Fruit fly (Drosophila melanogaster): ENCODE measurements around the gene CG5177.

CG5177 gene

DNA sequence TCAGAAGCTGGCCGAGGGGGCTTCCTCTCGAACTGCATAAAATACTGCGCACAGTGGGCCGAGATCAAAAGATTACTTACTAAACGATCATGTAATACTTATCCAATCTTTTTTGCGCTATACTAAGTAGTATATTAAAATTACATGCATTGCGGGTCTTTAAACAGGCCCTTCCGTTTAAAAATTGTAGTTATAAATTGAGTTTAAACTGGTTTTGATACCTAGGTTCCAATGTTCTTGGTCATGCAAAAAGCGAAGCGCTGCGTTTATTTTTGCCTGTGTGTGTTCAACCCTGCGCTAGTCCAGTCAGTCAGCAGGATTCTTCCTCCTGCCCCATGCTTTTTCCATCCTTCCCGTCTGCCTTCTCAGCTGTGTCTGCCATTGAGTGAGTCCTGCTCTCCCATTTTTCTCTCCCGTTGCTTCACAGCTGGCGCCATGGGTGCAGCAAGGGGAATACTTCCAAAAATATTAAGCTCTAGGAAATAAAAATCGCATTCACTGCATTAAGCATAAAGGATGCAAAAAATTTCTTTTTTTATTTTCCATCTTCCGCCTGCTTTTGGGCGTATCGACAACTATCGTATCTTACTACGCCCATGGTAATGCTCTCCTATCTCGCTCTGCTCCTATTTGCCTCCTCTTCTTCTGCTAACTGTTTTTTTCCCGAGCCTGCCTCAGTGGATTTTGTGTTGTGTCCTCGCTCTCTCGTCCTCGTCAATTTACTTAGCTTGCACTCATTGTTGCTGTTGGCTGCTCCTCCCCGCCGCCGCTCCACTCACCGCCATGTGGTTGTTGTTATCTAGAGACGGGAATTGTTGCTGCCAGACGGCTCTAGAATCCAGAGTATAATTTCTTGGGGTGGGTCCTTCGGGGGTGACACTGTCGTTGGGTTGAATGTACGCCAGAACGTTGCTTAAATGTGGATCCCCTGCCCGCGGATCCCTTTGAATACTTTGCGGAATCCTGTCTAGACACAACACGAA is 15.6 kb downstream of the CG5177 start (continued):
- TF ChIP-seq Abd-B (GFP tag; optimal IDR thresholded peaks at IDR 0.05) (peak; percentile 9), D19B (GFP tag; optimal IDR thresholded peaks at IDR 0.05) (peak; percentile 54), zfh1 (GFP tag; IDR thresholded peaks at IDR 0.05) (peak; percentile 60; the same call in 2 of the 3 replicates), chm (GFP tag; IDR thresholded peaks at IDR 0.05) (peak; percentile 81), Hsf (GFP tag; optimal IDR thresholded peaks at IDR 0.05) (peak; percentile 63), row (GFP tag; IDR thresholded peaks at IDR 0.05) (peak; percentile 85), toy (GFP tag; IDR thresholded peaks at IDR 0.05) (peak; percentile 24; the same call in 1 of the 2 replicates), esg (GFP tag; conservative IDR thresholded peaks at IDR 0.05) (peak; percentile 55; the same call in 1 of the 2 replicates), CrebB (tag; optimal IDR thresholded peaks at IDR 0.05) (peak; percentile 47), CG3163 (GFP tag; optimal IDR thresholded peaks at IDR 0.05) (peak; percentile 43), CG31388 (GFP tag; optimal IDR thresholded peaks at IDR 0.05) (no peak), E2f1 (GFP tag; IDR thresholded peaks at IDR 0.05) (peak; percentile 58), CG3995 (GFP tag; optimal IDR thresholded peaks at IDR 0.05) (peak; percentile 12), CG10209 (GFP tag; optimal IDR thresholded peaks at IDR 0.05) (peak; percentile 52), Six4 (GFP tag; optimal IDR thresholded peaks at IDR 0.05) (peak; percentile 41), zf30C (GFP tag; optimal IDR thresholded peaks at IDR 0.05) (no peak), mld (GFP tag; IDR thresholded peaks at IDR 0.05; ENCODE audit: partially characterized antibody) (no peak), CG34422 (GFP tag; IDR thresholded peaks at IDR 0.05) (peak; percentile 52; the same call in 2 of the 3 replicates), al (GFP tag; IDR thresholded peaks at IDR 0.05) (peak; percentile 67), CG1792 (GFP tag; optimal IDR thresholded peaks at IDR 0.05) (peak; percentile 72), CG13296 (GFP tag; optimal IDR thresholded peaks at IDR 0.05) (peak; percentile 29), Mad (GFP tag; optimal IDR thresholded peaks at IDR 0.05) (no peak), Gsc (GFP tag; IDR thresholded peaks at IDR 0.05) (peak; percentile 33; the same call in 1 of the 2 replicates), Ada2b (GFP tag; IDR thresholded peaks at IDR 0.05) (peak; percentile 70), BtbVII (GFP tag; optimal IDR thresholded peaks at IDR 0.05) (peak; percentile 32), lbe (GFP tag; optimal IDR thresholded peaks at IDR 0.05) (peak; percentile 80), psq (GFP tag; optimal IDR thresholded peaks at IDR 0.05) (no peak), wor (GFP tag; IDR thresholded peaks at IDR 0.05) (no peak), CG32532 (GFP tag; IDR thresholded peaks at IDR 0.05) (peak; percentile 87), CG32772 (GFP tag; IDR thresholded peaks at IDR 0.05) (peak; percentile 57), Nf-YA (GFP tag; IDR thresholded peaks at IDR 0.05) (peak; percentile 60), Dek (tag; optimal IDR thresholded peaks at IDR 0.05) (peak; percentile 68), CG7271 (tag; optimal IDR thresholded peaks at IDR 0.05) (no peak), MTF-1 (GFP tag; optimal IDR thresholded peaks at IDR 0.05; ENCODE audit: borderline replicate concordance) (no peak), Hmr (GFP tag; optimal IDR thresholded peaks at IDR 0.05) (peak; percentile 91), CG10267 (tag; optimal IDR thresholded peaks at IDR 0.05) (peak; percentile 15), btn (GFP tag; optimal IDR thresholded peaks at IDR 0.05) (peak; percentile 7), kni (GFP tag; optimal IDR thresholded peaks at IDR 0.05) (no peak), seq (GFP tag; IDR thresholded peaks at IDR 0.05) (no peak), CG18262 (tag; optimal IDR thresholded peaks at IDR 0.05) (peak; percentile 47), D19A (tag; optimal IDR thresholded peaks at IDR 0.05) (peak; percentile 22), ab (GFP tag; optimal IDR thresholded peaks at IDR 0.05) (peak; percentile 34), CG1603 (tag; optimal IDR thresholded peaks at IDR 0.05) (peak; percentile 55), org-1 (GFP tag; optimal IDR thresholded peaks at IDR 0.05) (peak; percentile 62), Taf1 (GFP tag; IDR thresholded peaks at IDR 0.05) (peak; percentile 80), CG17328 (GFP tag; IDR thresholded peaks at IDR 0.05) (peak; percentile 59), dysf (GFP tag; IDR thresholded peaks at IDR 0.05) (peak; percentile 84), CG5953 (GFP tag; IDR thresholded peaks at IDR 0.05) (peak; percentile 57; the same call in 1 of the 2 replicates), CG8388 (GFP tag; optimal IDR thresholded peaks at IDR 0.05) (no peak)

All from whole organism, embryonic.